Fruit fly (Drosophila melanogaster) whole organism, adult: Measurements from ENCODE around the gene CG7276.

Experiments used
- CG11617 ChIP-seq: fragments of 200-800 bp; sonication (Bioruptor generic); optimal IDR thresholded peaks from 2 replicates; lab custom pipeline; 2017; ENCODE audit warnings: mild to moderate bottlenecking, missing biosample characterization, missing genetic modification reagents, missing genetic modification characterization
- CG12768 ChIP-seq: fragments of 200-800 bp; sonication (Bioruptor generic); optimal IDR thresholded peaks from 2 replicates; lab custom pipeline; 2017; ENCODE audit warnings: missing biosample characterization, missing genetic modification characterization, mild to moderate bottlenecking, moderate library complexity, missing genetic modification reagents
- CG14711 ChIP-seq: fragments of 200-800 bp; sonication (Bioruptor generic); optimal IDR thresholded peaks from 2 replicates; lab custom pipeline; 2018; ENCODE audit warnings: missing biosample characterization, mild to moderate bottlenecking, missing genetic modification characterization, moderate library complexity
- CG1620 ChIP-seq: fragments of 200-800 bp; sonication (Bioruptor generic); optimal IDR thresholded peaks from 2 replicates; lab custom pipeline; 2016; ENCODE audit warnings: missing biosample characterization, missing genetic modification characterization
- CG33017 ChIP-seq: fragments of 200-800 bp; sonication (Bioruptor generic); optimal IDR thresholded peaks from 2 replicates; lab custom pipeline; 2018; ENCODE audit warnings: missing biosample characterization, mild to moderate bottlenecking, missing genetic modification characterization, moderate library complexity
- CG5204 ChIP-seq: fragments of 200-800 bp; sonication (Bioruptor generic); optimal IDR thresholded peaks from 2 replicates; lab custom pipeline; 2016; ENCODE audit warnings: missing biosample characterization, missing genetic modification characterization
- CG7045 ChIP-seq: fragments of 200-800 bp; sonication (Bioruptor generic); optimal IDR thresholded peaks from 2 replicates; lab custom pipeline; 2017; ENCODE audit warnings: missing biosample characterization, mild to moderate bottlenecking, missing genetic modification characterization
- CG7101 ChIP-seq: fragments of 200-800 bp; sonication (Bioruptor generic); optimal IDR thresholded peaks from 2 replicates; lab custom pipeline; 2018; ENCODE audit warnings: missing biosample characterization, mild to moderate bottlenecking, missing genetic modification characterization, moderate library complexity
- Clk ChIP-seq: fragments of 200-800 bp; sonication (Bioruptor generic); optimal IDR thresholded peaks from 2 replicates; lab custom pipeline; 2017; ENCODE audit warnings: missing biosample characterization, missing genetic modification characterization
- Crg-1 ChIP-seq: fragments of 200-800 bp; sonication (Bioruptor generic); optimal IDR thresholded peaks from 2 replicates; lab custom pipeline; 2016; ENCODE audit warnings: missing biosample characterization, missing genetic modification characterization
- Hr96 ChIP-seq: fragments of 200-800 bp; sonication (Bioruptor generic); optimal IDR thresholded peaks from 2 replicates; lab custom pipeline; 2016; ENCODE audit warnings: missing biosample characterization, missing genetic modification characterization
- Mnt ChIP-seq: fragments of 200-800 bp; sonication (Bioruptor generic); optimal IDR thresholded peaks from 2 replicates; lab custom pipeline; 2016; ENCODE audit warnings: missing biosample characterization, mild to moderate bottlenecking, missing genetic modification characterization
- bab1 ChIP-seq: fragments of 200-800 bp; sonication (Bioruptor generic); optimal IDR thresholded peaks from 3 replicates; lab custom pipeline; 2019; ENCODE audit warnings: missing biosample characterization, mild to moderate bottlenecking, missing genetic modification characterization, moderate library complexity
- cic ChIP-seq: fragments of 200-800 bp; sonication (Bioruptor generic); optimal IDR thresholded peaks from 2 replicates; lab custom pipeline; 2017; ENCODE audit warnings: missing biosample characterization, mild to moderate bottlenecking, missing genetic modification characterization, moderate library complexity
- cnc ChIP-seq, 2 experiments: fragments of >200 bp; optimal IDR thresholded peaks; 2 replicates each; lab custom pipeline; 2017
- kay ChIP-seq: fragments of 200-800 bp; sonication (Bioruptor generic); peaks from one replicate; lab custom pipeline; 2016; ENCODE audit warnings: missing biosample characterization, missing genetic modification characterization, borderline replicate concordance
- ovo ChIP-seq: fragments of 200-800 bp; sonication (Bioruptor generic); optimal IDR thresholded peaks from 2 replicates; lab custom pipeline; 2016; ENCODE audit warnings: missing biosample characterization, missing genetic modification characterization
- pad ChIP-seq: fragments of 200-800 bp; sonication (Bioruptor generic); optimal IDR thresholded peaks from 3 replicates; lab custom pipeline; 2017; ENCODE audit warnings: missing biosample characterization, missing genetic modification characterization, mild to moderate bottlenecking, moderate library complexity, missing genetic modification reagents
- tj ChIP-seq: fragments of 200-800 bp; sonication (Bioruptor generic); optimal IDR thresholded peaks from 3 replicates; lab custom pipeline; 2017; ENCODE audit warnings: missing biosample characterization, mild to moderate bottlenecking, missing genetic modification characterization, moderate library complexity
- toe ChIP-seq: fragments of 200-800 bp; sonication (Bioruptor generic); optimal IDR thresholded peaks from 2 replicates; lab custom pipeline; 2016; ENCODE audit warnings: missing biosample characterization, missing genetic modification characterization

CG7276 gene

DNA sequence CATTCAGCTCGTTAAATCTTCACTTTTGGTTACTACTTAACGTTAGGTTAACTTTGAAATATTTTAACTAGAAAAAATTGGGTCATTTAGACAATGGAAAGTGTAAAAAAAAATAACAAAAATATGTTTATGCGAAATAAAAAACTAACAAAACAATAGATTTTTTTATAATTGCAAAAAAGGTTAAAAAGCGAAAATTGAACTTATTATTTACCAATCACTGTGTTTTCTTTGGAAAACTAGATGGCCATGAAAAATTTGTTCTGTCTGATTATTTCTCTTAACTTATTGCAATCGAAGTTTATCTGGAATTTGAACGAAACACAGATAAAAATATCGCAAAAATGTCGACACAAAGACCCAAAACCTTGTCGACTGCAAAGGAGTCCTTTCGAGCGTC is at the start of gene CG7276:
Gene CG7276, plus strand, starts transcription at position 301 of the 400 bp plus-strand sequence.
- TF ChIP-seq CG11617 (GFP tag; lab: Kevin White, UChicago) (no peak), CG5204 (GFP tag; lab: Kevin White, UChicago) (no peak), kay (GFP tag; lab: Kevin White, UChicago) (no peak), CG14711 (tag; lab: Kevin White, UChicago) (no peak), ovo (GFP tag; lab: Kevin White, UChicago) (no peak), CG1620 (GFP tag; lab: Kevin White, UChicago) (no peak), bab1 (no peak), cic (GFP tag; lab: Kevin White, UChicago) (no peak), tj (GFP tag; lab: Kevin White, UChicago) (no peak), toe (GFP tag; lab: Kevin White, UChicago) (no peak), pad (GFP tag; lab: Kevin White, UChicago) (no peak), CG7045 (GFP tag; lab: Kevin White, UChicago) (no peak), CG12768 (no peak), CG7101 (no peak), Mnt (GFP tag; lab: Kevin White, UChicago) (no peak), cnc (optimal IDR thresholded peaks at IDR 0.05; lab: Kevin White, UChicago) (no peak), CG33017 (tag; lab: Kevin White, UChicago) (no peak), Hr96 (no peak), Clk (GFP tag; lab: Kevin White, UChicago) (no peak)

DNA sequence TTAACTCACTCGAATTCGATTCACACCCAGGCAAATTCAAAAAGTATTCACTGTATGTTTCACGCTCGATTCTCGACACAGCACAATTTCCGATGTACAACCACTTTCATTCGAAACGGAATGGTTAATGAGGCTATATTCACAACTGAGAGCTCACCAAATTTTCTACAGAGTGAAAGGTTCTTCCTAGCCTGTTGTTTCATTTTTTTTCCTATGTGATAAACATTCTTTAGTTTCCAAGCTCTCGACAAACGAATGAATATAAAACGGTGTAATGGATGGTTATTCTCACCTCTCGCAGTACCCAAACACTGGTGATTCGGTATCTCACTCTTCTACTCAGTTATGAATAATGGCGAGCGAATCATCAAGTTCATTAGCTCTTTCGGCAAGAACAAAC is 24.0 kb upstream of the CG7276 start, which contains the start of gene cocoon:
Gene cocoon, minus strand, starts transcription at position 101 of the 400 bp plus-strand sequence.
- TF ChIP-seq Crg-1 (GFP tag; lab: Kevin White, UChicago) = no peak
- no peak for TF ChIP-seq cic (GFP tag; lab: Kevin White, UChicago)
- no peak for TF ChIP-seq CG1620 (GFP tag; lab: Kevin White, UChicago)
- TF ChIP-seq Mnt (GFP tag; lab: Kevin White, UChicago) = no peak
- no peak for TF ChIP-seq cnc (optimal IDR thresholded peaks at IDR 0.05; lab: Kevin White, UChicago)
- no peak for TF ChIP-seq bab1
- no peak for TF ChIP-seq toe (GFP tag; lab: Kevin White, UChicago)
- TF ChIP-seq kay (GFP tag; lab: Kevin White, UChicago) = no peak
- TF ChIP-seq CG7045 (GFP tag; lab: Kevin White, UChicago) = no peak
- no peak for TF ChIP-seq pad (GFP tag; lab: Kevin White, UChicago)
- no peak for TF ChIP-seq Hr96
- TF ChIP-seq CG33017 (tag; lab: Kevin White, UChicago) = no peak
- TF ChIP-seq CG7101 = no peak
- no peak for TF ChIP-seq ovo (GFP tag; lab: Kevin White, UChicago)
- no peak for TF ChIP-seq CG11617 (GFP tag; lab: Kevin White, UChicago)
- TF ChIP-seq CG5204 (GFP tag; lab: Kevin White, UChicago) = no peak
- no peak for TF ChIP-seq CG12768
- no peak for TF ChIP-seq Clk (GFP tag; lab: Kevin White, UChicago)

DNA sequence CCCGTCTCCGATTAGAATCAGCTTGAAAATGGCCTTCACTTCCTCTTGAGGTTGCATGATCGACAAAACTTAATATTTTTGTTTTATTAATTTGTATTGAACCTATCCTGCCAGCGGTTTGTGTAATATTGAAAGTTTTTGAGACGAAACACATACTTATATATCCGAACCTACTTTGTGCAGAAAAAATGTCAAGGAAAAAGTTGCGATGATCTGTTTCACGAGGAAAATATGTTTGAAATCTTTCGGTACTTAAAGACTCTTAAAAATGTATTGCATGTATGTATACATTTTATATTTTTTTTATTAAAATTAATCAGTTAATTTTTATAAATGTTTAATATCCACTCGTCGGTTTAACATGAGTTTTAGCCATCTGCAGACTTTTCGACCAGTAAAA is 12.7 kb upstream of the CG7276 start, which contains the start of gene Ran-like:
Gene Ran-like, minus strand, starts transcription at position 101 of the 400 bp plus-strand sequence.
- TF ChIP-seq CG11617 (GFP tag; lab: Kevin White, UChicago) (no peak), kay (GFP tag; lab: Kevin White, UChicago) (no peak), pad (GFP tag; lab: Kevin White, UChicago) (no peak), CG5204 (GFP tag; lab: Kevin White, UChicago) (no peak), CG14711 (tag; lab: Kevin White, UChicago) (no peak), cic (GFP tag; lab: Kevin White, UChicago) (no peak), CG7045 (GFP tag; lab: Kevin White, UChicago) (no peak), CG7101 (no peak), CG1620 (GFP tag; lab: Kevin White, UChicago) (no peak), Hr96 (no peak), Mnt (GFP tag; lab: Kevin White, UChicago) (no peak), CG33017 (tag; lab: Kevin White, UChicago) (no peak), tj (GFP tag; lab: Kevin White, UChicago) (no peak), cnc (optimal IDR thresholded peaks at IDR 0.05; lab: Kevin White, UChicago) (no peak), bab1 (no peak), CG12768 (no peak), Clk (GFP tag; lab: Kevin White, UChicago) (no peak)

DNA sequence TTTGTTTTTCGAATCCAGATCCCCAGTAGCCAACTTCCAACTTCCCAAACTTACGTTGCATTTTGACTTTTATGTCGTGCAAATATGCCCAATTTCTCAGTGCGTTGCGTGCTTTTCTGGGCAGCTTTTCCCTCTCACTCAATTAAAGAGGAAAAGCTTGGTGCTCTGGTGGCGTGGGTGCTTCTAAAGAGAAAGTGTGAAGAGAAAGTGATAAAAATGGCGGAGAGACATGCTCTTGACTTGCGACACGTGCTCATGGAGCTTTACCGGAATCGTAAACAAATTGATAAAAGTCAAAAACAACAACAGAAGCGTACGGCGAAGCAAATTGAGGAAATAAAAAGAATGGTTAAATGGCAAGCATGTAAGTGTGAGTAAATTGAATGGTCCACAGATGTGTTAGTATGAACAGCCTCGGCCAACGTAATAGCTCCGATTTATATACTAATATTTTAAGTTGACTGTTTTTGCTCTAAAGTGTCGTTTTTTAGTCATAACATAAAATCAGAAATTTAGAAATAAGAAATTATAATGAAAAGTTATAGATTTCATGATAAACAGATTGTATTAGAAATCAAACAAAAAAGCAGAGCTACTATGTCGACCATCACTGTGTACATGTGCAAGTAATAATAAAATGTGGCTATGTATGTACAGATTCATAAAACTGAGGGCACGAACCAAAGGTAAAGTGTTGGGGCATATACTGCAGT is 4.0 kb upstream of the CG7276 start:
- TF ChIP-seq CG14711 (tag; lab: Kevin White, UChicago) = no peak
- no peak for TF ChIP-seq CG1620 (GFP tag; lab: Kevin White, UChicago)
- peak; percentile 83 for TF ChIP-seq Mnt (GFP tag; lab: Kevin White, UChicago)
- no peak for TF ChIP-seq tj (GFP tag; lab: Kevin White, UChicago)
- no peak for TF ChIP-seq ovo (GFP tag; lab: Kevin White, UChicago)
- no peak for TF ChIP-seq CG5204 (GFP tag; lab: Kevin White, UChicago)
- TF ChIP-seq cic (GFP tag; lab: Kevin White, UChicago) = peak; percentile 77
- TF ChIP-seq Crg-1 (GFP tag; lab: Kevin White, UChicago) = no peak
- no peak for TF ChIP-seq CG12768
- TF ChIP-seq CG7045 (GFP tag; lab: Kevin White, UChicago) = no peak
- no peak for TF ChIP-seq cnc (optimal IDR thresholded peaks at IDR 0.05; lab: Kevin White, UChicago)
- TF ChIP-seq kay (GFP tag; lab: Kevin White, UChicago) = peak; percentile 89
- no peak for TF ChIP-seq Hr96
- TF ChIP-seq CG33017 (tag; lab: Kevin White, UChicago) = no peak

DNA sequence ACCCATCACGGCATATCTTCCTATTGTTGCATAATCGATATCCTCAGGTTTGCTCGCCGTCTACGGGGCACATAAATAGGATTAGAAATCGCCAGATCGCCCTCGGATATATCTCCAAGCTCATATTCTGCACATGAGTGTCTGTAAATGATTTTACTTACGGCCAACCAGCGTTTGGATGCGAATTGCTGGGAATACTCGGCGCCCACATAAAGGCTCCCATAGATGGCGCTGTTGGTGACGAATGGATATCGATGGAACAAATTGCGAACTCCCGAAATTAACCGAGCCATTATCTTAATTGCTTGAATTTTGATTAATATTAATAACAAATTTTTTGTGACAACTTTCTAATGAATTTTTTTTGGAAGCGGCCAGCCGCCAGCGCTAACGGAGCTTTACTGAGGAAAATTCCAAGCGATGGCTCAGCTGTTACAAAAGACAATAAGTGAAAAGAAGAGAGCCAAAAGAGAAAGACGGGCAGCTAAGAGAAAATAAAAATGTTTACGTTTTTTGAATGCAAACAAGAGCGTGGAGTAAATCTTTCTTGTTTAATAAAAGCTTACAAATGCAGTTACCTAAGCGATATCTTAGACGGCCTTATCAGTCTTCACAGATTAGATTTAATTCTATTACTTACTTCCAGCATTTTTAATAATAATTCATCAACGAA is 3.3 kb upstream of the CG7276 start:
- peak; percentile 21 for TF ChIP-seq ovo (GFP tag; lab: Kevin White, UChicago)
- TF ChIP-seq bab1 = no peak
- TF ChIP-seq cic (GFP tag; lab: Kevin White, UChicago) = peak; percentile 47
- peak; percentile 1 for TF ChIP-seq Mnt (GFP tag; lab: Kevin White, UChicago)
- peak; percentile 70 for TF ChIP-seq kay (GFP tag; lab: Kevin White, UChicago)
- TF ChIP-seq CG33017 (tag; lab: Kevin White, UChicago) = no peak
